Worm (Caenorhabditis elegans) whole organism, late embryonic: ENCODE results near the gene bmy-1.

ENCODE experiments used
- C08G9.2 ChIP-seq: sonication (generic microtip); optimal IDR thresholded peaks from 2 replicates; lab custom pipeline; 2016; ENCODE audit warnings: mild to moderate bottlenecking, missing genetic modification characterization, moderate library complexity, missing compliant biosample characterization
- C38D4.7 ChIP-seq: fragments of 200-800 bp; sonication (Bioruptor generic); optimal IDR thresholded peaks from 2 replicates; lab custom pipeline; 2018; ENCODE audit warnings: mild to moderate bottlenecking, missing genetic modification characterization, moderate library complexity, missing compliant biosample characterization
- K02D7.2 ChIP-seq: sonication (generic microtip); optimal IDR thresholded peaks from 2 replicates; lab custom pipeline; 2017; ENCODE audit warnings: mild to moderate bottlenecking, missing genetic modification characterization, missing compliant biosample characterization
- K09A11.1 ChIP-seq: sonication (generic microtip); optimal IDR thresholded peaks from 2 replicates; lab custom pipeline; 2017; ENCODE audit warnings: antibody characterized with exemption, mild to moderate bottlenecking, missing genetic modification characterization, missing compliant biosample characterization; ENCODE audit not compliant: insufficient read depth
- ama-1 ChIP-seq: fragments of 150-350 bp; optimal IDR thresholded peaks from 2 replicates; lab custom pipeline; 2014
- ceh-2 ChIP-seq: sonication (generic microtip); optimal IDR thresholded peaks from 2 replicates; lab custom pipeline; 2016; ENCODE audit warnings: missing genotype, missing genetic modification characterization, missing compliant biosample characterization
- ceh-30 ChIP-seq: fragments of 150-350 bp; optimal IDR thresholded peaks from 2 replicates; lab custom pipeline; 2014; ENCODE audit warnings: missing biosample characterization, missing genetic modification characterization
- ceh-31 ChIP-seq: sonication (generic microtip); optimal IDR thresholded peaks from 2 replicates; lab custom pipeline; 2016; ENCODE audit warnings: missing genetic modification characterization, missing compliant biosample characterization
- ceh-34 ChIP-seq: sonication (generic microtip); optimal IDR thresholded peaks from 2 replicates; lab custom pipeline; 2016; ENCODE audit warnings: mild to moderate bottlenecking, missing genetic modification characterization, missing compliant biosample characterization
- ceh-45 ChIP-seq: fragments of 200-800 bp; sonication (Bioruptor generic); IDR thresholded peaks from 2 replicates; pipeline ENCODE4 v1.3.6; 2022; ENCODE audit warnings: missing genetic modification reagents, missing genetic modification characterization, missing compliant biosample characterization
- ceh-6 ChIP-seq: fragments of 200-800 bp; sonication (Bioruptor generic); optimal IDR thresholded peaks from 2 replicates; lab custom pipeline; 2018; ENCODE audit warnings: mild to moderate bottlenecking, missing genetic modification characterization, missing compliant biosample characterization
- fax-1 ChIP-seq: sonication (generic microtip); optimal IDR thresholded peaks from 2 replicates; lab custom pipeline; 2016; ENCODE audit warnings: missing genotype, missing genetic modification characterization, missing compliant biosample characterization
- hlh-15 ChIP-seq: sonication (generic microtip); optimal IDR thresholded peaks from 2 replicates; lab custom pipeline; 2016; ENCODE audit warnings: missing genetic modification characterization, missing compliant biosample characterization
- lim-6 ChIP-seq: sonication (generic microtip); optimal IDR thresholded peaks from 2 replicates; lab custom pipeline; 2016; ENCODE audit warnings: missing genetic modification characterization, missing compliant biosample characterization
- lin-11 ChIP-seq: fragments of 200-800 bp; sonication (Bioruptor generic); optimal IDR thresholded peaks from 2 replicates; lab custom pipeline; 2018; ENCODE audit warnings: mild to moderate bottlenecking, missing genetic modification characterization, missing compliant biosample characterization
- madf-2 ChIP-seq: sonication (generic microtip); optimal IDR thresholded peaks from 2 replicates; lab custom pipeline; 2017; ENCODE audit warnings: missing genetic modification characterization, missing compliant biosample characterization
- nfya-1 ChIP-seq: sonication (generic microtip); optimal IDR thresholded peaks from 2 replicates; lab custom pipeline; 2017; ENCODE audit warnings: missing genetic modification characterization, mild to moderate bottlenecking, missing compliant biosample characterization, antibody characterized with exemption, moderate library complexity
- nhr-11 ChIP-seq: fragments of 150-350 bp; optimal IDR thresholded peaks from 2 replicates; lab custom pipeline; 2014; ENCODE audit warnings: missing biosample characterization, missing genetic modification characterization
- nhr-232 ChIP-seq: sonication (generic microtip); optimal IDR thresholded peaks from 2 replicates; lab custom pipeline; 2016; ENCODE audit warnings: missing genetic modification characterization, missing compliant biosample characterization
- odd-2 ChIP-seq: sonication (generic microtip); optimal IDR thresholded peaks from 2 replicates; lab custom pipeline; 2017; ENCODE audit warnings: antibody characterized with exemption, mild to moderate bottlenecking, missing genetic modification characterization, missing compliant biosample characterization
- pag-3 ChIP-seq: sonication (generic microtip); optimal IDR thresholded peaks from 2 replicates; lab custom pipeline; 2016; ENCODE audit warnings: missing compliant biosample characterization, missing genetic modification characterization, borderline replicate concordance
- pat-9 ChIP-seq: fragments of 200-800 bp; sonication (Bioruptor generic); optimal IDR thresholded peaks from 2 replicates; lab custom pipeline; 2018; ENCODE audit warnings: mild to moderate bottlenecking, missing genetic modification characterization, moderate library complexity, missing compliant biosample characterization
- pha-2 ChIP-seq: sonication (generic microtip); optimal IDR thresholded peaks from 2 replicates; lab custom pipeline; 2017; ENCODE audit warnings: mild to moderate bottlenecking, missing genetic modification characterization, missing compliant biosample characterization
- pha-4 ChIP-seq: fragments of 150-350 bp; optimal IDR thresholded peaks from 2 replicates; lab custom pipeline; 2018; ENCODE audit warnings: missing biosample characterization, missing genetic modification reagents, missing genetic modification characterization
- pqm-1 ChIP-seq: sonication (generic microtip); optimal IDR thresholded peaks from 2 replicates; lab custom pipeline; 2016; ENCODE audit warnings: missing genetic modification characterization, missing compliant biosample characterization
- syd-9 ChIP-seq: sonication (generic microtip); optimal IDR thresholded peaks from 2 replicates; lab custom pipeline; 2016; ENCODE audit warnings: mild to moderate bottlenecking, missing genetic modification characterization, moderate library complexity, missing compliant biosample characterization
- unc-55 ChIP-seq: sonication (generic microtip); optimal IDR thresholded peaks from 2 replicates; lab custom pipeline; 2017; ENCODE audit warnings: missing biosample characterization, missing genetic modification reagents, missing genetic modification characterization
- zip-5 ChIP-seq: sonication (generic microtip); optimal IDR thresholded peaks from 2 replicates; lab custom pipeline; 2016; ENCODE audit warnings: missing genetic modification characterization, missing compliant biosample characterization
- ztf-16 ChIP-seq: sonication (generic microtip); optimal IDR thresholded peaks from 2 replicates; lab custom pipeline; 2017; ENCODE audit warnings: missing genetic modification characterization, missing compliant biosample characterization

The bmy-1 gene

DNA sequence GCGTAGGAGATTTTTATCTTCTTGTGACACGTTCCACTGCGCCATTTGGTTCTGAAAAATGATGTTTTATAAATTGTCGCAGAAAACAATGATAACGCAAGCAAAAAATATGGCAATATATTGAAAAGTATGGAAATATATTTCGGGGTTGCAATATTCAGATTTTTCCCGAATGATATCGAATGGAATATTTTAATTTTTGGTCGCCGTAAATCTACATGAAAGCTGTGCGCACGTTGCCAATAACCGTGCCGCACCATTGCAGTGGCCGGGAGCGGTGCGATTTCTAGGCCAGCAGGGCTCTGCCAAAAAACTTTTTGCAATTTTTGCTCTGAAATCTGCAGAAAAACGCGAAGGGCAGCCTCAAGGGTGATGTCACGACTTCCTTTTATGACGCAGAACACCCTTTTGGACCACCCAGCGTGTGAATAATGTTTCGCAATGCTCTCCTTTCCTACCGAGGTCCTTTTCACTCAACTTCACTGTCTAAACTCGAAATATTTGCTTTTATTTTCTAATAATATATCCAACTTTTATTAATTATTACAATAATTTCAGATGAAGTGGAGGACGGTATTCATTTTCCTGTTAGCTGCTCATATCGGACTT is at the start of gene bmy-1, which contains the start of gene F09E5.11 (continued):
- peak; percentile 20 for TF ChIP-seq syd-9 (tag; lab: Kevin White, UChicago)
- TF ChIP-seq, all 69 proteins: peak for 35

DNA sequence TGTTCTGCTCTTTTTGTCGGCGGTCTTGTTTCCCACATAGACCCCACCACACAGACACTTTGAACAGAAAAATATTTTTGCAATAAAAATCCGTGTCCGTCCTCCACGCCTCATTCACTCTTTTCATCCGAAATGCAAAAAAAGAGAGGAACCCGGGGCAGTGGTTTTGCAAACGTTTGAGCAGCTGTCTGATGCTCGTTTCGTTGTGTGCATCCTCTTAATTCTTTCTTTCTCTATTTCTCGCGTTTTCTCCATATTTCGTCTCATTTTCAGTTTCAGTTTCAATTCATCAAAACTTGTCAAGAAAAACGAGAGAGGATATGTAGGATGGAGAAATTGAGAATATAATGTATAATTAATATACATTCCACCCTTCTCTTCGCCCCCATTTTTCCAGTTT is 49.5 kb upstream of the bmy-1 start:
- no peak for TF ChIP-seq pat-9 (tag; lab: Kevin White, UChicago)
- TF ChIP-seq pag-3 (tag; lab: Kevin White, UChicago): no peak
- no peak for TF ChIP-seq K02D7.2 (tag; lab: Kevin White, UChicago)
- no peak for TF ChIP-seq syd-9 (tag; lab: Kevin White, UChicago)
- TF ChIP-seq lin-11 (tag; lab: Kevin White, UChicago): no peak
- no peak for TF ChIP-seq pha-2 (tag; lab: Kevin White, UChicago)
- no peak for TF ChIP-seq ceh-30

DNA sequence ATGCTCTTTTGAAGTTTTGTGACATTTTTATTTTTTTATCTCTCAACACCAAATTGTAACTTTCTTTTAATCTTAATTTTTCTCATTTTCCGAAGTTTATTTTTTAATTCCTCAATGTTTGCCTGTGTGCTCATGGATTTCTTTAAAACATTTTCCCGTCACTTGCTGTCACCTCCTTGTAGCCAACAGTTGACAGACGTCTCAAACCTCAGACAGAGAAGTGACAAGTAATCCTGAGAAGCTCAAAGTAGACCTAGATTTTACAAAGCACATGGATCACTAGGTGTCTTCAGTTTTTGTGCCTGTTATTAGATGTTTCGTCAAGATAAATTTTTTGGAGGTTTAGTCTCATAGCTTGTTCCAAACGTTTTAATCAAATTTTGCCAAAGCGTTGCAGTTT is 48.8 kb upstream of the bmy-1 start:
- TF ChIP-seq nfya-1 (tag; lab: Kevin White, UChicago) (no peak), ceh-6 (no peak), zip-5 (tag; lab: Kevin White, UChicago) (no peak), fax-1 (tag; lab: Kevin White, UChicago) (no peak), C38D4.7 (GFP tag; lab: Kevin White, UChicago) (no peak), ztf-16 (no peak)

DNA sequence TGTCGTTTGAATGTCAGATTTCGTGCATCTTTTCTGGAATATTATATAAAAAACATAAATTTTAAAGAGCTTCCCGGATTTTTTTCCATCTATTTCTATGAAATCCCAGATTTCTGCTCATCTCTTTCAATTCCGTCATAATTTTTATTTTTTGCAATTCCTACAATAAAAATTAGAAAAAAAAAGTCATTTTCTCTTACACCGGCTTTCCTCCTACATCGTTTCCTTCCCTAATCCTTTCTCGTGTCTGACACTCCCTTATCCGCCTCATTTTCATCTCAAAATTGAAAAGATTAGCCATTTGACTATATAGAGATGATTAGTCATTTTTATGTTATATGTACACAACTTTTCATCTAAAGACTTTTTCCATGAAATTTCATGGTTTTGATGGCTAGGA is 47.7 kb upstream of the bmy-1 start:
- no peak for TF ChIP-seq ceh-31 (tag; lab: Kevin White, UChicago)
- TF ChIP-seq nhr-232: no peak
- no peak for TF ChIP-seq pat-9 (tag; lab: Kevin White, UChicago)
- no peak for TF ChIP-seq C08G9.2
- TF ChIP-seq ceh-34 (tag; lab: Kevin White, UChicago): no peak
- TF ChIP-seq madf-2: no peak
- no peak for TF ChIP-seq ceh-45 (GFP tag; lab: Robert Waterston, UW)
- TF ChIP-seq pha-2 (tag; lab: Kevin White, UChicago): no peak

DNA sequence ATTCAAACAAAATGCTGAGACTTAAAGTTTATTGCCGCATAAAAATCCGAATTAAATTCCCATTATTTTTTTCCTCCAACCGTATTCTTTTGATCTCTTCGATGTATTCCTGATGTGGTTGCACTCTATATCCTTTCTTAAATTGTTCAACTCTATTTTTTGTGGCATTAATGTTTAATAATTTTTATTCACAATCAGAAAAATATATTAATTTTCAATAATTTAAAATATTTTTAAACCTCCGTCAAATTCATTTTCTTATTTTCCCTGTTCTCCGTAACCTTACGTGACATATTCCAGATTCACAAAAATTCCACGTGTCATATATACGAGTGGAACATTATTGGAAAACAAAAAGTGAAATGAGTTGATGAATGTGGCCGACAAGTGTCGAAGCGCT is 46.7 kb upstream of the bmy-1 start, which contains the start of gene gcy-12:
TSS of gene gcy-12 (plus strand) at position 301 of the 400 bp plus-strand sequence.
- TF ChIP-seq K09A11.1 (tag; lab: Kevin White, UChicago) (no peak), pha-4 (tag; lab: Kevin White, UChicago) (no peak), lim-6 (no peak), unc-55 (GFP tag; lab: Kevin White, UChicago) (no peak), lin-11 (tag; lab: Kevin White, UChicago) (no peak), odd-2 (tag; lab: Kevin White, UChicago) (no peak), pqm-1 (tag; lab: Kevin White, UChicago) (no peak), hlh-15 (no peak), ceh-2 (tag; lab: Kevin White, UChicago) (no peak), nfya-1 (tag; lab: Kevin White, UChicago) (no peak), C08G9.2 (no peak), madf-2 (no peak), ama-1 (lab: Kevin White, UChicago) (no peak), nhr-11 (tag; lab: Kevin White, UChicago) (no peak)

DNA sequence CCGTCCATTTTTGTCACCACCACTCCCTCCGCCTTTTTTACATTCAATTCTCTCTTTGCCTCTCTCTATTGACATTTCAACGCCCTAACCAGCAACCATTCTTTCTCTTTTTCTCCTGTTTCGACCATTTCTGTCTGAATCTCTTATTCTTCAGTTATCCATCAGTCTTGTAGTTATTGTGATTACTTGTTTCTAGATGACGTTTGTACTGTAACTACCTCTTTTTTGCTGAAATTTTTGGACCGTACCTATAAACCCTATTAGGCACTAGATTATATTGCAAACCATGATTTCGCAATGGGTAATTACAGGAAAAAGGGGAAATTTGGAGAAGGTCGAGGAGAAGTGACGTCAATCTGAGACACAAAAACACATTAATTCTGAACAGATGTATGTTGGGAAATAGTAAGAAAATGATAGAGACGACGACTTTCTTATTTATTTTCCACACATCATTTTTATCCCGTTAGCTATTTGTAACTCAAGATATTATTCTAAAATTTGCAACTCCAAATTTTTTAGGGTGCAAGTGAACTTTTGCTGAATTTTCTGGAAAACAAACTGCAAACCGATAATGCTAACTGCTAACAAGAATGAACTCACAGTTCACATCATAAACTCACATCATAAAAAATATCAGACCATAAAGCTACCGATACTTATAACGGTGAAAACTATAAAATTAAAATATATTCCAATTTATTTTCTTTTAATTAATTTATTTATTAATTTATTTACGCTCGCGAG is 38.1 kb upstream of the bmy-1 start:
- TF ChIP-seq ceh-30 (no peak), nfya-1 (tag; lab: Kevin White, UChicago) (peak; percentile 4)
